Fruit fly (Drosophila melanogaster) whole organism, embryonic: ENCODE data around the gene Cdk1.

ENCODE experiments used
- Asciz ChIP-seq: fragments of 200-800 bp; sonication (Bioruptor generic); optimal IDR thresholded peaks from 2 replicates; lab custom pipeline; 2017; ENCODE audit warnings: missing biosample characterization, mild to moderate bottlenecking, missing genetic modification characterization, missing genetic modification reagents
- CG10366 ChIP-seq: fragments of 200-800 bp; sonication (Bioruptor generic); IDR thresholded peaks from 2 replicates; pipeline ENCODE4 v1.3.6; 2022; ENCODE audit warnings: missing biosample characterization, missing genetic modification characterization
- CG10543 ChIP-seq: fragments of 200-800 bp; sonication (Bioruptor generic); optimal IDR thresholded peaks from 3 replicates; lab custom pipeline; 2017; ENCODE audit warnings: missing biosample characterization, mild to moderate bottlenecking, missing genetic modification characterization, moderate library complexity
- CG10979 ChIP-seq: fragments of 200-800 bp; sonication (Bioruptor generic); optimal IDR thresholded peaks from 2 replicates; lab custom pipeline; 2018; ENCODE audit warnings: missing biosample characterization, mild to moderate bottlenecking, missing genetic modification characterization, moderate library complexity
- CG11504 ChIP-seq: fragments of 200-800 bp; sonication (Bioruptor generic); optimal IDR thresholded peaks from 3 replicates; lab custom pipeline; 2019; ENCODE audit warnings: missing biosample characterization, mild to moderate bottlenecking, missing genetic modification characterization, moderate library complexity
- CG12391 ChIP-seq: fragments of 200-800 bp; sonication (Bioruptor generic); optimal IDR thresholded peaks from 3 replicates; lab custom pipeline; 2018; ENCODE audit warnings: missing biosample characterization, mild to moderate bottlenecking, missing genetic modification characterization, moderate library complexity
- CG13894 ChIP-seq: fragments of 200-800 bp; sonication (Bioruptor generic); optimal IDR thresholded peaks from 3 replicates; lab custom pipeline; 2018; ENCODE audit warnings: missing biosample characterization, mild to moderate bottlenecking, missing genetic modification characterization, moderate library complexity
- CG16815 ChIP-seq: fragments of 200-800 bp; sonication (Bioruptor generic); optimal IDR thresholded peaks from 3 replicates; lab custom pipeline; 2017; ENCODE audit warnings: missing biosample characterization, mild to moderate bottlenecking, missing genetic modification characterization
- CG18619 ChIP-seq: fragments of 200-800 bp; sonication (Bioruptor generic); optimal IDR thresholded peaks from 3 replicates; lab custom pipeline; 2017; ENCODE audit warnings: missing biosample characterization, mild to moderate bottlenecking, missing genetic modification characterization
- CG2116 ChIP-seq: fragments of 200-800 bp; sonication (Bioruptor generic); optimal IDR thresholded peaks from 3 replicates; lab custom pipeline; 2018; ENCODE audit warnings: missing biosample characterization, mild to moderate bottlenecking, missing genetic modification characterization
- CG2875 ChIP-seq: fragments of 200-800 bp; sonication (Bioruptor generic); optimal IDR thresholded peaks from 2 replicates; lab custom pipeline; 2017; ENCODE audit warnings: missing biosample characterization, mild to moderate bottlenecking, missing genetic modification characterization, missing genetic modification reagents
- CG4282 ChIP-seq: fragments of 200-800 bp; sonication (Bioruptor generic); optimal IDR thresholded peaks from 2 replicates; lab custom pipeline; 2016; ENCODE audit warnings: missing biosample characterization, missing genetic modification characterization
- CG4730 ChIP-seq: fragments of 200-800 bp; sonication (Bioruptor generic); IDR thresholded peaks from 2 replicates; pipeline ENCODE4 v1.3.6; 2022; ENCODE audit warnings: missing biosample characterization, missing genetic modification characterization
- CG8388 ChIP-seq: fragments of 200-800 bp; sonication (Bioruptor generic); optimal IDR thresholded peaks from 2 replicates; lab custom pipeline; 2019; ENCODE audit warnings: missing biosample characterization, mild to moderate bottlenecking, missing genetic modification characterization, moderate library complexity
- CG8478 ChIP-seq: fragments of >200 bp; optimal IDR thresholded peaks from 2 replicates; lab custom pipeline; 2018
- CTCF ChIP-seq: fragments of 200-800 bp; sonication (Bioruptor generic); optimal IDR thresholded peaks from 2 replicates; lab custom pipeline; 2017; ENCODE audit warnings: missing biosample characterization, mild to moderate bottlenecking, missing genetic modification characterization, moderate library complexity
- Deaf1 ChIP-seq: fragments of 200-800 bp; optimal IDR thresholded peaks from 3 replicates; lab custom pipeline; 2019; ENCODE audit warnings: missing biosample characterization, mild to moderate bottlenecking, missing genetic modification characterization, moderate library complexity
- Dp ChIP-seq: fragments of 200-800 bp; sonication (Bioruptor generic); optimal IDR thresholded peaks from 2 replicates; lab custom pipeline; 2018; ENCODE audit warnings: missing biosample characterization, mild to moderate bottlenecking, missing genetic modification characterization, moderate library complexity
- Ets97D ChIP-seq: fragments of 200-800 bp; sonication (Bioruptor generic); optimal IDR thresholded peaks from 3 replicates; lab custom pipeline; 2016; ENCODE audit warnings: missing biosample characterization, missing genetic modification characterization
- HLH54F ChIP-seq: fragments of 200-800 bp; sonication (Bioruptor generic); optimal IDR thresholded peaks from 3 replicates; lab custom pipeline; 2016; ENCODE audit warnings: missing biosample characterization, missing genetic modification characterization
- Hmr ChIP-seq: fragments of 200-800 bp; sonication (Bioruptor generic); optimal IDR thresholded peaks from 3 replicates; lab custom pipeline; 2017; ENCODE audit warnings: mild to moderate bottlenecking, missing biosample characterization, missing genetic modification reagents, missing genetic modification characterization
- Hmx ChIP-seq: fragments of 200-800 bp; sonication (Bioruptor generic); optimal IDR thresholded peaks from 2 replicates; lab custom pipeline; 2016; ENCODE audit warnings: missing biosample characterization, missing genetic modification characterization
- MESR4 ChIP-seq: fragments of 200-800 bp; sonication (Bioruptor generic); optimal IDR thresholded peaks from 2 replicates; lab custom pipeline; 2018; ENCODE audit warnings: missing biosample characterization, mild to moderate bottlenecking, missing genetic modification characterization, moderate library complexity
- Mrtf ChIP-seq: fragments of 200-800 bp; sonication (Bioruptor generic); IDR thresholded peaks from 3 replicates; pipeline ENCODE4 v1.3.6; 2022; ENCODE audit warnings: missing biosample characterization, missing genetic modification characterization
- NC2β ChIP-seq: fragments of 200-800 bp; sonication (Bioruptor generic); optimal IDR thresholded peaks from 2 replicates; lab custom pipeline; 2016; ENCODE audit warnings: missing biosample characterization, missing genetic modification characterization
- Rfx ChIP-seq: fragments of 200-800 bp; sonication (Bioruptor generic); IDR thresholded peaks from 2 replicates; pipeline ENCODE4 v1.3.6; 2022; ENCODE audit warnings: missing biosample characterization, missing genetic modification characterization
- Taf1 ChIP-seq: fragments of 200-800 bp; sonication (Bioruptor generic); IDR thresholded peaks from 2 replicates; pipeline ENCODE4 v1.3.6; 2022; ENCODE audit warnings: missing biosample characterization, missing genetic modification characterization
- Tbp ChIP-seq: fragments of >200 bp; optimal IDR thresholded peaks from 2 replicates; lab custom pipeline; 2018; ENCODE audit warnings: missing biosample characterization, missing genetic modification characterization
- bsh ChIP-seq, 2 experiments: fragments of 200-800 bp; sonication (Bioruptor generic); optimal IDR thresholded peaks; 2 replicates each; lab custom pipeline; 2017 to 2018; ENCODE audit warnings: mild to moderate bottlenecking in 2 of 2, missing biosample characterization in 2 of 2, missing genetic modification characterization in 2 of 2, moderate library complexity in 1 of 2
- btn ChIP-seq: fragments of 200-800 bp; sonication (Bioruptor generic); optimal IDR thresholded peaks from 2 replicates; lab custom pipeline; 2016; ENCODE audit warnings: missing biosample characterization, missing genetic modification characterization
- da ChIP-seq: fragments of 200-800 bp; sonication (Bioruptor generic); optimal IDR thresholded peaks from 2 replicates; lab custom pipeline; 2016; ENCODE audit warnings: missing biosample characterization, missing genetic modification characterization
- dmrt99B ChIP-seq: fragments of 200-800 bp; sonication (Bioruptor generic); optimal IDR thresholded peaks from 2 replicates; lab custom pipeline; 2018; ENCODE audit warnings: missing biosample characterization, mild to moderate bottlenecking, missing genetic modification characterization, moderate library complexity
- esg ChIP-seq: fragments of 200-800 bp; sonication (Bioruptor generic); conservative IDR thresholded peaks from 2 replicates; pipeline ENCODE4 v1.3.6; 2022; ENCODE audit warnings: missing biosample characterization, missing genetic modification characterization
- eve ChIP-seq, 2 experiments: fragments of >200 bp; optimal IDR thresholded peaks; 2 replicates each; lab custom pipeline; 2017; ENCODE audit warnings: missing biosample characterization in 2 of 2, missing genetic modification characterization in 2 of 2
- fd3F ChIP-seq: fragments of 200-800 bp; sonication (Bioruptor generic); optimal IDR thresholded peaks from 2 replicates; lab custom pipeline; 2018; ENCODE audit warnings: missing biosample characterization, mild to moderate bottlenecking, missing genetic modification characterization, moderate library complexity
- fru ChIP-seq: fragments of >200 bp; optimal IDR thresholded peaks from 2 replicates; lab custom pipeline; 2017
- gcm ChIP-seq: fragments of 200-800 bp; sonication (Bioruptor generic); optimal IDR thresholded peaks from 2 replicates; lab custom pipeline; 2019; ENCODE audit warnings: missing biosample characterization, mild to moderate bottlenecking, missing genetic modification characterization, moderate library complexity
- kah ChIP-seq: fragments of 200-800 bp; sonication (Bioruptor generic); optimal IDR thresholded peaks from 2 replicates; lab custom pipeline; 2018; ENCODE audit warnings: missing biosample characterization, mild to moderate bottlenecking, missing genetic modification characterization
- lilli ChIP-seq: fragments of 200-800 bp; sonication (Bioruptor generic); optimal IDR thresholded peaks from 3 replicates; lab custom pipeline; 2016; ENCODE audit warnings: missing biosample characterization, missing genetic modification characterization
- nerfin-1 ChIP-seq: fragments of 200-800 bp; sonication (Bioruptor generic); optimal IDR thresholded peaks from 3 replicates; lab custom pipeline; 2019; ENCODE audit warnings: missing biosample characterization, mild to moderate bottlenecking, missing genetic modification characterization, moderate library complexity
- otp ChIP-seq: fragments of 200-800 bp; sonication (Bioruptor generic); IDR thresholded peaks from 3 replicates; pipeline ENCODE4, ENCODE4 v1.3.6; 2022; ENCODE audit warnings: missing biosample characterization, missing genetic modification characterization
- pzg ChIP-seq: fragments of 200-800 bp; sonication (Bioruptor generic); optimal IDR thresholded peaks from 3 replicates; lab custom pipeline; 2018; ENCODE audit warnings: missing biosample characterization, mild to moderate bottlenecking, missing genetic modification characterization, moderate library complexity
- ro ChIP-seq: fragments of 200-800 bp; sonication (Bioruptor generic); IDR thresholded peaks from 2 replicates; pipeline ENCODE4 v1.3.6; 2022; ENCODE audit warnings: missing biosample characterization, missing genetic modification characterization
- row ChIP-seq: fragments of 200-800 bp; sonication (Bioruptor generic); IDR thresholded peaks from 3 replicates; pipeline ENCODE4 v1.3.6; 2022; ENCODE audit warnings: missing biosample characterization, missing genetic modification characterization
- schlank ChIP-seq: fragments of 200-800 bp; sonication (Bioruptor generic); optimal IDR thresholded peaks from 2 replicates; lab custom pipeline; 2018; ENCODE audit warnings: missing biosample characterization, mild to moderate bottlenecking, missing genetic modification characterization
- sim ChIP-seq: fragments of 200-800 bp; sonication (Bioruptor generic); IDR thresholded peaks from 2 replicates; pipeline ENCODE4 v1.3.6; 2022; ENCODE audit warnings: missing biosample characterization, missing genetic modification characterization
- sima ChIP-seq: fragments of 200-800 bp; sonication (Bioruptor generic); optimal IDR thresholded peaks from 2 replicates; lab custom pipeline; 2016; ENCODE audit warnings: missing biosample characterization, missing genetic modification characterization
- sr ChIP-seq: fragments of 200-800 bp; sonication (Bioruptor generic); IDR thresholded peaks from 3 replicates; pipeline ENCODE4 v1.3.6; 2022; ENCODE audit warnings: missing biosample characterization, missing genetic modification characterization
- stwl ChIP-seq: fragments of 200-800 bp; sonication (Bioruptor generic); optimal IDR thresholded peaks from 3 replicates; lab custom pipeline; 2018; ENCODE audit warnings: missing biosample characterization, mild to moderate bottlenecking, missing genetic modification characterization, moderate library complexity
- unc-4 ChIP-seq: fragments of 200-800 bp; sonication (Bioruptor generic); IDR thresholded peaks from 2 replicates; pipeline ENCODE4 v1.3.6; 2022; ENCODE audit warnings: missing biosample characterization, missing genetic modification characterization; ENCODE audit not compliant: partially characterized antibody
- vvl ChIP-seq: fragments of 200-800 bp; sonication (Bioruptor generic); IDR thresholded peaks from 2 replicates; pipeline ENCODE4 v1.3.6; 2022; ENCODE audit warnings: missing biosample characterization, missing genetic modification characterization
- zen ChIP-seq: fragments of 200-800 bp; sonication (Bioruptor generic); optimal IDR thresholded peaks from 3 replicates; lab custom pipeline; 2018; ENCODE audit warnings: missing biosample characterization, mild to moderate bottlenecking, missing genetic modification characterization, moderate library complexity

The Cdk1 gene

DNA sequence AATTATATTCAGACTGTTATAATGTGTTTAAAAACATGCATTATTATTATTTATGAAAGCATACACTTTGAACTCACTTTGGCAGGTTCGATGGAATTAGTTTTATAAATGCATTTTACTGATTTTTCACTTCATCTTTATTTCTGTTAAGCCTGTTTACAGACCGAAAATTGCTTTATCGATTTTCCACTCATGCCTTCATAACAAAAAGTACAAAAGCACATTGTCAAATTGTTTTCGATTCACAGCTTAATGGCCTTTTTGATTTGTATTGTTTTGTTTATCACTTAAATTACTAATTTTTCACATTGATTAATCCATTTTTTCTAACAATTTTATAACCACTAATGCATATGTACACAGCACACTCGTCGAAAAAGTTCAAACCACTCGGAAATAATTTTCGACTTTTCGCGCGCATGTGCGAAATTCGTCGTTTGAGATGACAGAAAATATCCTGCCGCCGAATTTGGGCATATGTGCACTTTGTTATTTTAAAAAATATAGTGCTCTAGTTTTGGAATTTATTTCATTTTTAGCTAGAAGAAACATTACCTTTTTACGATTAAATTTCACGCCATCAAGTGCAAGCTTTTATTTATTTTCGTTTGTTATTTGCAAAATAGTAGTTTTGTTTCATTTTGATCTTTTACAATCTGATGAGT, 12.3 kb downstream of the Cdk1 start, which contains the start of gene rho-5 (continued):
- TF ChIP-seq vvl (GFP tag; lab: Robert Waterston, UW): no peak
- no peak for TF ChIP-seq CG16815
- TF ChIP-seq da: no peak
- TF ChIP-seq btn (GFP tag; lab: Kevin White, UChicago): no peak
- no peak for TF ChIP-seq CG11504 (tag; lab: Kevin White, UChicago)
- no peak for TF ChIP-seq stwl
- TF ChIP-seq CG2875 (GFP tag; lab: Kevin White, UChicago): no peak
- TF ChIP-seq CG8388: no peak
- no peak for TF ChIP-seq eve (GFP tag; optimal IDR thresholded peaks at IDR 0.05; lab: Kevin White, UChicago)
- no peak for TF ChIP-seq Deaf1 (tag; lab: Kevin White, UChicago)
- no peak for TF ChIP-seq otp (GFP tag; lab: Robert Waterston, UW)
- peak; percentile 15 for TF ChIP-seq lilli
- TF ChIP-seq Hmx: no peak
- TF ChIP-seq dmrt99B: no peak
- TF ChIP-seq bsh (GFP tag; optimal IDR thresholded peaks at IDR 0.05; lab: Kevin White, UChicago): no peak
- no peak for TF ChIP-seq sima (GFP tag; lab: Kevin White, UChicago)
- TF ChIP-seq Tbp (GFP tag; lab: Kevin White, UChicago): no peak
- TF ChIP-seq row (GFP tag; lab: Robert Waterston, UW): peak; percentile 60
- no peak for TF ChIP-seq esg (GFP tag; lab: Robert Waterston, UW)
- TF ChIP-seq unc-4 (GFP tag; lab: Robert Waterston, UW): no peak
- TF ChIP-seq gcm (GFP tag; lab: Kevin White, UChicago): no peak
- no peak for TF ChIP-seq Mrtf (GFP tag; lab: Robert Waterston, UW)
- TF ChIP-seq sim (GFP tag; lab: Robert Waterston, UW): no peak
- peak; percentile 45; the same call in 1 of the 2 replicates for TF ChIP-seq Rfx (GFP tag; lab: Robert Waterston, UW)
- TF ChIP-seq CTCF: no peak
- no peak for TF ChIP-seq schlank
- no peak for TF ChIP-seq Taf1 (GFP tag; lab: Robert Waterston, UW)
- no peak for TF ChIP-seq Dp (GFP tag; lab: Kevin White, UChicago)
- no peak for TF ChIP-seq zen (tag; lab: Kevin White, UChicago)
- no peak for TF ChIP-seq CG10979 (tag; lab: Kevin White, UChicago)
- no peak for TF ChIP-seq fru (lab: Kevin White, UChicago)
- TF ChIP-seq CG4282 (GFP tag; lab: Kevin White, UChicago): no peak
- TF ChIP-seq CG4730 (GFP tag; lab: Robert Waterston, UW): no peak
- no peak for TF ChIP-seq Asciz
- TF ChIP-seq CG13894 (tag; lab: Kevin White, UChicago): no peak
- TF ChIP-seq CG2116 (GFP tag; lab: Kevin White, UChicago): no peak
- TF ChIP-seq NC2β (GFP tag; lab: Kevin White, UChicago): no peak
- TF ChIP-seq kah (GFP tag; lab: Kevin White, UChicago): no peak
- TF ChIP-seq HLH54F (GFP tag; lab: Kevin White, UChicago): no peak
- TF ChIP-seq pzg: peak; percentile 6
- no peak for TF ChIP-seq sr (GFP tag; lab: Robert Waterston, UW)
- TF ChIP-seq CG10366: no peak
- no peak for TF ChIP-seq fd3F (GFP tag; lab: Kevin White, UChicago)
- TF ChIP-seq CG10543 (GFP tag; lab: Kevin White, UChicago): no peak
- peak; percentile 7 for TF ChIP-seq MESR4 (GFP tag; lab: Kevin White, UChicago)
- no peak for TF ChIP-seq CG8478 (lab: Kevin White, UChicago)
- no peak for TF ChIP-seq Ets97D (GFP tag; lab: Kevin White, UChicago)
- no peak for TF ChIP-seq nerfin-1 (tag; lab: Kevin White, UChicago)
- TF ChIP-seq CG12391: no peak
- TF ChIP-seq Hmr (GFP tag; lab: Kevin White, UChicago): no peak
- no peak for TF ChIP-seq ro (GFP tag; lab: Robert Waterston, UW)
- no peak for TF ChIP-seq CG18619 (GFP tag; lab: Kevin White, UChicago)
